Worm (Caenorhabditis elegans) whole organism, late embryonic: ENCODE results near the gene Y41D4A.3.

ENCODE experiments used
- C38D4.7 ChIP-seq: fragments of 200-800 bp; sonication (Bioruptor generic); optimal IDR thresholded peaks from 2 replicates; lab custom pipeline; 2018; ENCODE audit warnings: mild to moderate bottlenecking, missing genetic modification characterization, moderate library complexity, missing compliant biosample characterization
- Y22D7AL.16 ChIP-seq: sonication (generic microtip); optimal IDR thresholded peaks from 2 replicates; lab custom pipeline; 2016; ENCODE audit warnings: missing genetic modification characterization, missing compliant biosample characterization
- ahr-1 ChIP-seq: sonication (generic microtip); optimal IDR thresholded peaks from 2 replicates; lab custom pipeline; 2016; ENCODE audit warnings: missing genetic modification characterization, missing compliant biosample characterization
- ama-1 ChIP-seq: fragments of 150-350 bp; optimal IDR thresholded peaks from 2 replicates; lab custom pipeline; 2014
- ceh-2 ChIP-seq: sonication (generic microtip); optimal IDR thresholded peaks from 2 replicates; lab custom pipeline; 2016; ENCODE audit warnings: missing genotype, missing genetic modification characterization, missing compliant biosample characterization
- ceh-24 ChIP-seq: sonication (generic microtip); optimal IDR thresholded peaks from 2 replicates; lab custom pipeline; 2016; ENCODE audit warnings: mild to moderate bottlenecking, missing genetic modification characterization, missing compliant biosample characterization
- ceh-45 ChIP-seq: fragments of 200-800 bp; sonication (Bioruptor generic); IDR thresholded peaks from 2 replicates; pipeline ENCODE4 v1.3.6; 2022; ENCODE audit warnings: missing genetic modification reagents, missing genetic modification characterization, missing compliant biosample characterization
- ceh-9 ChIP-seq: sonication (generic microtip); optimal IDR thresholded peaks from 2 replicates; lab custom pipeline; 2016; ENCODE audit warnings: mild to moderate bottlenecking, missing genetic modification characterization, inconsistent platforms, missing compliant biosample characterization
- dve-1 ChIP-seq: sonication (generic microtip); optimal IDR thresholded peaks from 2 replicates; lab custom pipeline; 2017; ENCODE audit warnings: antibody characterized with exemption, mild to moderate bottlenecking, missing genetic modification characterization, missing compliant biosample characterization
- elt-2 ChIP-seq: sonication (generic microtip); optimal IDR thresholded peaks from 2 replicates; lab custom pipeline; 2016; ENCODE audit warnings: missing genetic modification reagents, missing genetic modification characterization, missing compliant biosample characterization
- elt-4 ChIP-seq: sonication (generic microtip); optimal IDR thresholded peaks from 2 replicates; lab custom pipeline; 2016; ENCODE audit warnings: missing genetic modification characterization, missing compliant biosample characterization
- eyg-1 ChIP-seq: sonication (generic microtip); optimal IDR thresholded peaks from 2 replicates; lab custom pipeline; 2016; ENCODE audit warnings: missing genotype, missing genetic modification characterization, missing compliant biosample characterization
- gmeb-2 ChIP-seq: sonication (generic microtip); optimal IDR thresholded peaks from 2 replicates; lab custom pipeline; 2016; ENCODE audit warnings: missing genetic modification characterization, inconsistent platforms, missing compliant biosample characterization
- hlh-15 ChIP-seq: sonication (generic microtip); optimal IDR thresholded peaks from 2 replicates; lab custom pipeline; 2016; ENCODE audit warnings: missing genetic modification characterization, missing compliant biosample characterization
- hlh-30 ChIP-seq: sonication (generic microtip); optimal IDR thresholded peaks from 2 replicates; lab custom pipeline; 2017; ENCODE audit warnings: antibody characterized with exemption, missing genetic modification characterization, missing compliant biosample characterization; ENCODE audit not compliant: insufficient read depth
- lim-6 ChIP-seq: sonication (generic microtip); optimal IDR thresholded peaks from 2 replicates; lab custom pipeline; 2016; ENCODE audit warnings: missing genetic modification characterization, missing compliant biosample characterization
- lin-11 ChIP-seq: fragments of 200-800 bp; sonication (Bioruptor generic); optimal IDR thresholded peaks from 2 replicates; lab custom pipeline; 2018; ENCODE audit warnings: mild to moderate bottlenecking, missing genetic modification characterization, missing compliant biosample characterization
- mec-3 ChIP-seq: sonication (generic microtip); optimal IDR thresholded peaks from 2 replicates; lab custom pipeline; 2016; ENCODE audit warnings: borderline replicate concordance, missing genetic modification characterization, missing compliant biosample characterization
- nfya-1 ChIP-seq: sonication (generic microtip); optimal IDR thresholded peaks from 2 replicates; lab custom pipeline; 2017; ENCODE audit warnings: missing genetic modification characterization, mild to moderate bottlenecking, missing compliant biosample characterization, antibody characterized with exemption, moderate library complexity
- nhr-232 ChIP-seq: sonication (generic microtip); optimal IDR thresholded peaks from 2 replicates; lab custom pipeline; 2016; ENCODE audit warnings: missing genetic modification characterization, missing compliant biosample characterization
- odd-2 ChIP-seq: sonication (generic microtip); optimal IDR thresholded peaks from 2 replicates; lab custom pipeline; 2017; ENCODE audit warnings: antibody characterized with exemption, mild to moderate bottlenecking, missing genetic modification characterization, missing compliant biosample characterization
- pag-3 ChIP-seq: sonication (generic microtip); optimal IDR thresholded peaks from 2 replicates; lab custom pipeline; 2016; ENCODE audit warnings: missing compliant biosample characterization, missing genetic modification characterization, borderline replicate concordance
- pat-9 ChIP-seq: fragments of 200-800 bp; sonication (Bioruptor generic); optimal IDR thresholded peaks from 2 replicates; lab custom pipeline; 2018; ENCODE audit warnings: mild to moderate bottlenecking, missing genetic modification characterization, moderate library complexity, missing compliant biosample characterization
- pax-1 ChIP-seq: fragments of 150-350 bp; optimal IDR thresholded peaks from 2 replicates; lab custom pipeline; 2014; ENCODE audit warnings: missing biosample characterization, missing genetic modification characterization
- pha-2 ChIP-seq: sonication (generic microtip); optimal IDR thresholded peaks from 2 replicates; lab custom pipeline; 2017; ENCODE audit warnings: mild to moderate bottlenecking, missing genetic modification characterization, missing compliant biosample characterization
- pqm-1 ChIP-seq: sonication (generic microtip); optimal IDR thresholded peaks from 2 replicates; lab custom pipeline; 2016; ENCODE audit warnings: missing genetic modification characterization, missing compliant biosample characterization
- rnt-1 ChIP-seq: sonication (generic microtip); optimal IDR thresholded peaks from 2 replicates; lab custom pipeline; 2016; ENCODE audit warnings: missing genetic modification characterization, missing compliant biosample characterization
- sdc-2 ChIP-seq: sonication (generic microtip); optimal IDR thresholded peaks from 2 replicates; lab custom pipeline; 2016; ENCODE audit warnings: missing genotype, missing genetic modification characterization, missing compliant biosample characterization
- syd-9 ChIP-seq: sonication (generic microtip); optimal IDR thresholded peaks from 2 replicates; lab custom pipeline; 2016; ENCODE audit warnings: mild to moderate bottlenecking, missing genetic modification characterization, moderate library complexity, missing compliant biosample characterization
- tbx-2 ChIP-seq: sonication (generic microtip); optimal IDR thresholded peaks from 2 replicates; lab custom pipeline; 2016; ENCODE audit warnings: missing genetic modification characterization, missing compliant biosample characterization
- tbx-7 ChIP-seq: sonication (generic microtip); optimal IDR thresholded peaks from 2 replicates; lab custom pipeline; 2016; ENCODE audit warnings: missing genotype, missing genetic modification characterization, missing compliant biosample characterization
- ttx-3 ChIP-seq: sonication (generic microtip); optimal IDR thresholded peaks from 2 replicates; lab custom pipeline; 2016; ENCODE audit warnings: missing genetic modification reagents, missing genetic modification characterization, missing compliant biosample characterization
- unc-3 ChIP-seq, 2 experiments: fragments of 200-800 bp in 1 of 2; sonication (Bioruptor generic) in 1 of 2; sonication (generic microtip) in 1 of 2; conservative IDR thresholded peaks in 1 of 2; optimal IDR thresholded peaks in 1 of 2; 2 replicates each; pipeline versions ENCODE4 v1.3.6 to Lab custom; 2016 to 2022; ENCODE audit warnings: missing compliant biosample characterization in 2 of 2, missing genetic modification characterization in 2 of 2, missing genetic modification reagents in 1 of 2
- unc-55 ChIP-seq: sonication (generic microtip); optimal IDR thresholded peaks from 2 replicates; lab custom pipeline; 2017; ENCODE audit warnings: missing biosample characterization, missing genetic modification reagents, missing genetic modification characterization
- zip-5 ChIP-seq: sonication (generic microtip); optimal IDR thresholded peaks from 2 replicates; lab custom pipeline; 2016; ENCODE audit warnings: missing genetic modification characterization, missing compliant biosample characterization
- ztf-16 ChIP-seq: sonication (generic microtip); optimal IDR thresholded peaks from 2 replicates; lab custom pipeline; 2017; ENCODE audit warnings: missing genetic modification characterization, missing compliant biosample characterization

Gene Y41D4A.3

ce11 chrIV:1709695-1710315 is 43.8 kb upstream of the Y41D4A.3 start, which contains the start of the genes pbs-1 and K08D12.3:
Gene pbs-1, minus strand, starts transcription at chrIV:1709745.
Gene K08D12.3, plus strand, starts transcription at chrIV:1710265.
- TF ChIP-seq tbx-7 (tag; lab: Kevin White, UChicago) (no peak), nfya-1 (peak; percentile 58), syd-9 (no peak), eyg-1 (tag; lab: Kevin White, UChicago) (no peak), pax-1 (tag; lab: Kevin White, UChicago) (no peak), tbx-2 (tag; lab: Kevin White, UChicago) (peak; percentile 19), pha-2 (tag; lab: Kevin White, UChicago) (no peak), lin-11 (tag; lab: Kevin White, UChicago) (no peak), C38D4.7 (GFP tag; lab: Kevin White, UChicago) (no peak), unc-55 (peak; percentile 44), ceh-24 (no peak), rnt-1 (tag; lab: Kevin White, UChicago) (no peak), pqm-1 (tag; lab: Kevin White, UChicago) (no peak), pat-9 (tag; lab: Kevin White, UChicago) (no peak), ahr-1 (tag; lab: Kevin White, UChicago) (no peak), hlh-30 (tag; lab: Kevin White, UChicago) (peak; percentile 6), pag-3 (no peak), Y22D7AL.16 (tag; lab: Kevin White, UChicago) (no peak), elt-2 (no peak), dve-1 (no peak), ceh-9 (tag; lab: Kevin White, UChicago) (no peak), gmeb-2 (tag; lab: Kevin White, UChicago) (no peak), unc-3 (GFP tag; conservative IDR thresholded peaks at IDR 0.05; lab: Robert Waterston, UW) (no peak), unc-3 (tag; optimal IDR thresholded peaks at IDR 0.05; lab: Kevin White, UChicago) (no peak)

ce11 chrIV:1710535-1710934 is 43.0 kb upstream of the Y41D4A.3 start:
- TF ChIP-seq pqm-1 (tag; lab: Kevin White, UChicago): no peak
- TF ChIP-seq elt-4 (tag; lab: Kevin White, UChicago): no peak
- no peak for TF ChIP-seq ttx-3 (tag; lab: Kevin White, UChicago)
- TF ChIP-seq hlh-15 (tag; lab: Kevin White, UChicago): no peak
- TF ChIP-seq tbx-2 (tag; lab: Kevin White, UChicago): no peak
- TF ChIP-seq nfya-1: no peak
- TF ChIP-seq ceh-2 (tag; lab: Kevin White, UChicago): no peak
- TF ChIP-seq hlh-30 (tag; lab: Kevin White, UChicago): no peak
- no peak for TF ChIP-seq mec-3 (tag; lab: Kevin White, UChicago)
- TF ChIP-seq, all 69 proteins: peak for 0

ce11 chrIV:1711029-1711489 is 42.5 kb upstream of the Y41D4A.3 start, which contains the start of gene rpi-2:
Gene rpi-2, plus strand, starts transcription at chrIV:1711262.
- TF ChIP-seq nhr-232 (tag; lab: Kevin White, UChicago) (no peak), gmeb-2 (tag; lab: Kevin White, UChicago) (no peak), pag-3 (no peak), odd-2 (tag; lab: Kevin White, UChicago) (no peak), pha-2 (tag; lab: Kevin White, UChicago) (no peak), ama-1 (lab: Kevin White, UChicago) (peak; percentile 86), sdc-2 (tag; lab: Kevin White, UChicago) (peak; percentile 14), syd-9 (no peak), ceh-45 (GFP tag; lab: Robert Waterston, UW) (no peak), ttx-3 (tag; lab: Kevin White, UChicago) (no peak)

ce11 chrIV:1713618-1714017 is 40.0 kb upstream of the Y41D4A.3 start:
- TF ChIP-seq pha-2 (tag; lab: Kevin White, UChicago): no peak
- no peak for TF ChIP-seq pqm-1 (tag; lab: Kevin White, UChicago)
- no peak for TF ChIP-seq ztf-16 (tag; lab: Kevin White, UChicago)
- TF ChIP-seq zip-5: no peak
- TF ChIP-seq lim-6 (tag; lab: Kevin White, UChicago): no peak
- TF ChIP-seq, all 69 proteins: peak for 0
